Fruit fly (Drosophila melanogaster): Measurements from ENCODE around the gene Snmp1.

Gene Snmp1

dm6 chr3R:21168105-21168504 is at the start of gene Snmp1:
TSS of gene Snmp1 (minus strand) at chr3R:21168205.
- no peak for TF ChIP-seq psq (optimal IDR thresholded peaks at IDR 0.05)
- TF ChIP-seq ttk (optimal IDR thresholded peaks at IDR 0.05): no peak
- no peak for TF ChIP-seq insv (optimal IDR thresholded peaks at IDR 0.05)
- no peak for TF ChIP-seq h (optimal IDR thresholded peaks at IDR 0.05)
- no peak for TF ChIP-seq Sin3A (optimal IDR thresholded peaks at IDR 0.05)
- no peak for TF ChIP-seq Myc (optimal IDR thresholded peaks at IDR 0.05)

- TF ChIP-seq h (optimal IDR thresholded peaks at IDR 0.05): no peak
Observed at dm6 chr3R:21215290-21215689, 47.3 kb upstream of the Snmp1 start.

dm6 chr3R:21214693-21215145 is 46.7 kb upstream of the Snmp1 start, which contains the start of gene Ddrgk1:
TSS of gene Ddrgk1 (plus strand) at chr3R:21215079.
- no peak for TF ChIP-seq psq (optimal IDR thresholded peaks at IDR 0.05)
- no peak for TF ChIP-seq ttk (optimal IDR thresholded peaks at IDR 0.05)
- TF ChIP-seq insv (optimal IDR thresholded peaks at IDR 0.05): no peak
- TF ChIP-seq h (optimal IDR thresholded peaks at IDR 0.05): no peak
- no peak for TF ChIP-seq Sin3A (optimal IDR thresholded peaks at IDR 0.05)

dm6 chr3R:21210081-21210480 is 42.1 kb upstream of the Snmp1 start:
- no peak for TF ChIP-seq psq (optimal IDR thresholded peaks at IDR 0.05)
- TF ChIP-seq ttk (optimal IDR thresholded peaks at IDR 0.05): no peak
- no peak for TF ChIP-seq Myc (optimal IDR thresholded peaks at IDR 0.05)
- no peak for TF ChIP-seq insv (optimal IDR thresholded peaks at IDR 0.05)
- no peak for TF ChIP-seq Sin3A (optimal IDR thresholded peaks at IDR 0.05)
- no peak for TF ChIP-seq h (optimal IDR thresholded peaks at IDR 0.05)

- no peak for TF ChIP-seq ttk (optimal IDR thresholded peaks at IDR 0.05)
- no peak for TF ChIP-seq psq (optimal IDR thresholded peaks at IDR 0.05)
Observed at dm6 chr3R:21206802-21207238, 38.8 kb upstream of the Snmp1 start.

dm6 chr3R:21206327-21206728 is 38.3 kb upstream of the Snmp1 start:
- TF ChIP-seq Myc (optimal IDR thresholded peaks at IDR 0.05): no peak
- TF ChIP-seq psq (optimal IDR thresholded peaks at IDR 0.05): no peak
- TF ChIP-seq insv (optimal IDR thresholded peaks at IDR 0.05): no peak
- TF ChIP-seq ttk (optimal IDR thresholded peaks at IDR 0.05): no peak
- no peak for TF ChIP-seq Sin3A (optimal IDR thresholded peaks at IDR 0.05)
- TF ChIP-seq h (optimal IDR thresholded peaks at IDR 0.05): no peak

dm6 chr3R:21205680-21206326 is 37.8 kb upstream of the Snmp1 start:
- no peak for TF ChIP-seq h (optimal IDR thresholded peaks at IDR 0.05)
- no peak for TF ChIP-seq Sin3A (optimal IDR thresholded peaks at IDR 0.05)
- TF ChIP-seq psq (optimal IDR thresholded peaks at IDR 0.05): no peak
- no peak for TF ChIP-seq ttk (optimal IDR thresholded peaks at IDR 0.05)
- no peak for TF ChIP-seq Myc (optimal IDR thresholded peaks at IDR 0.05)
- TF ChIP-seq insv (optimal IDR thresholded peaks at IDR 0.05): no peak

- TF ChIP-seq psq (optimal IDR thresholded peaks at IDR 0.05) (no peak), Sin3A (optimal IDR thresholded peaks at IDR 0.05) (no peak)
Observed at dm6 chr3R:21204500-21205167, 36.6 kb upstream of the Snmp1 start.

- TF ChIP-seq Myc (optimal IDR thresholded peaks at IDR 0.05) (no peak), Sin3A (optimal IDR thresholded peaks at IDR 0.05) (no peak)
Observed at dm6 chr3R:21203660-21204499, 35.9 kb upstream of the Snmp1 start.

- no peak for TF ChIP-seq Sin3A (optimal IDR thresholded peaks at IDR 0.05)
- TF ChIP-seq psq (optimal IDR thresholded peaks at IDR 0.05): no peak
- TF ChIP-seq insv (optimal IDR thresholded peaks at IDR 0.05): no peak
- TF ChIP-seq ttk (optimal IDR thresholded peaks at IDR 0.05): no peak
- no peak for TF ChIP-seq Myc (optimal IDR thresholded peaks at IDR 0.05)
- TF ChIP-seq h (optimal IDR thresholded peaks at IDR 0.05): no peak
Observed at dm6 chr3R:21203135-21203534, 35.1 kb upstream of the Snmp1 start.

- TF ChIP-seq Sin3A (optimal IDR thresholded peaks at IDR 0.05) (no peak), ttk (optimal IDR thresholded peaks at IDR 0.05) (no peak), insv (optimal IDR thresholded peaks at IDR 0.05) (no peak), Myc (optimal IDR thresholded peaks at IDR 0.05) (no peak), h (optimal IDR thresholded peaks at IDR 0.05) (no peak), psq (optimal IDR thresholded peaks at IDR 0.05) (no peak)
Observed at dm6 chr3R:21201627-21202026, 33.6 kb upstream of the Snmp1 start.

dm6 chr3R:21199953-21200368 is 32.0 kb upstream of the Snmp1 start:
- TF ChIP-seq Myc (optimal IDR thresholded peaks at IDR 0.05) (no peak), insv (optimal IDR thresholded peaks at IDR 0.05) (no peak), ttk (optimal IDR thresholded peaks at IDR 0.05) (no peak), psq (optimal IDR thresholded peaks at IDR 0.05) (no peak), h (optimal IDR thresholded peaks at IDR 0.05) (no peak), Sin3A (optimal IDR thresholded peaks at IDR 0.05) (no peak)

Measured in Kc167 (cell line).